Fruit fly (Drosophila melanogaster): ENCODE measurements around the gene Tnks.

Gene Tnks

dm6 chr3R:25623800-25624791, 37.0 kb downstream of the Tnks start, which contains the start of gene Npl4:
Gene Npl4, minus strand, starts transcription at chr3R:25624662.
- TF ChIP-seq CG8478 (optimal IDR thresholded peaks at IDR 0.05) = no peak
- no peak for TF ChIP-seq CTCF (optimal IDR thresholded peaks at IDR 0.05)

- TF ChIP-seq CTCF (optimal IDR thresholded peaks at IDR 0.05) (no peak), CG8478 (optimal IDR thresholded peaks at IDR 0.05) (no peak)
Measured at dm6 chr3R:25618114-25618513, 43.0 kb downstream of the Tnks start, which contains the start of gene CG5071. Gene CG5071, plus strand, starts transcription at chr3R:25618414.

- TF ChIP-seq CTCF (optimal IDR thresholded peaks at IDR 0.05) (no peak), CG8478 (optimal IDR thresholded peaks at IDR 0.05) (no peak)
Measured at dm6 chr3R:25613366-25613765, 47.7 kb downstream of the Tnks start, which contains the start of gene CG5079. Gene CG5079, plus strand, starts transcription at chr3R:25613666.

dm6 chr3R:25609027-25609426, 52.1 kb downstream of the Tnks start, which contains the start of gene ymp:
Gene ymp, minus strand, starts transcription at chr3R:25609127.
- TF ChIP-seq CG8478 (optimal IDR thresholded peaks at IDR 0.05) (no peak), CTCF (optimal IDR thresholded peaks at IDR 0.05) (no peak)

All from S2 (cell line).